Fruit fly (Drosophila melanogaster) whole organism: ENCODE results near the gene Rtc1.

Source experiments
- CG8478 ChIP-seq: fragments of >200 bp; optimal IDR thresholded peaks from 2 replicates; lab custom pipeline; 2018; ENCODE audit warnings: inconsistent platforms
- Dll ChIP-seq: fragments of >200 bp; optimal IDR thresholded peaks from 2 replicates; lab custom pipeline; 2017

- TF ChIP-seq CG8478 (no peak), Dll (lab: Kevin White, UChicago) (no peak)
Measured at dm6 chrX:13783958-13784907, 27.3 kb downstream of the Rtc1 start.
